Worm (Caenorhabditis elegans) whole organism, dauer: ENCODE results near the gene col-90.
"Not testable (repeated sequence)": the region's sequence is repeated elsewhere in the genome, so short reads cannot be mapped to it uniquely, and the experiment has no call there.

Experiments
- unc-62 ChIP-seq: sonication (generic microtip); optimal IDR thresholded peaks from 2 replicates; lab custom pipeline; 2017; ENCODE audit warnings: missing biosample characterization, missing genetic modification reagents, missing genetic modification characterization

The col-90 gene

ce11 chrIII:7941417-7941816 is 7.2 kb upstream of the col-90 start, which contains the start of gene kle-2:
Gene kle-2, plus strand, starts transcription at chrIII:7941717.
- TF ChIP-seq unc-62 (GFP tag; lab: Kevin White, UChicago) = no peak

ce11 chrIII:7946968-7947491 is 1.6 kb upstream of the col-90 start, which contains the start of gene gsto-1:
Gene gsto-1, minus strand, starts transcription at chrIII:7947018.
- no peak for TF ChIP-seq unc-62 (GFP tag; lab: Kevin White, UChicago)

ce11 chrIII:7947677-7948076 is 961 bp upstream of the col-90 start:
- TF ChIP-seq unc-62 (GFP tag; lab: Kevin White, UChicago) = no peak

ce11 chrIII:7950447-7950846 is 1.8 kb downstream of the col-90 start:
- no peak for TF ChIP-seq unc-62 (GFP tag; lab: Kevin White, UChicago)

ce11 chrIII:7952077-7952765 is 3.6 kb downstream of the col-90 start, which contains the start of gene C29E4.15:
Gene C29E4.15, plus strand, starts transcription at chrIII:7952623.
- TF ChIP-seq unc-62 (GFP tag; lab: Kevin White, UChicago) = no peak

- TF ChIP-seq unc-62 (GFP tag; lab: Kevin White, UChicago) = no peak
Measured at ce11 chrIII:7953208-7953607, 4.6 kb downstream of the col-90 start, which contains the start of gene let-754. Gene let-754, minus strand, starts transcription at chrIII:7953308.

ce11 chrIII:7956965-7957364 is 8.3 kb downstream of the col-90 start, which contains the start of gene C29E4.9:
Gene C29E4.9, minus strand, starts transcription at chrIII:7957065.
- no peak for TF ChIP-seq unc-62 (GFP tag; lab: Kevin White, UChicago)

ce11 chrIII:7958085-7958484 is 9.4 kb downstream of the col-90 start, which contains the start of gene C29E4.11:
Gene C29E4.11, minus strand, starts transcription at chrIII:7958114.
- no peak for TF ChIP-seq unc-62 (GFP tag; lab: Kevin White, UChicago)

- not testable (repeated sequence) for TF ChIP-seq unc-62 (GFP tag; lab: Kevin White, UChicago)
Measured at ce11 chrIII:7958922-7959609, 10.4 kb downstream of the col-90 start, which contains the start of gene F54H12.10. Gene F54H12.10, minus strand, starts transcription at chrIII:7958972.

ce11 chrIII:7962641-7963040 is 14.0 kb downstream of the col-90 start, which contains the start of gene F54H12.4:
Gene F54H12.4, minus strand, starts transcription at chrIII:7962741.
- not testable (repeated sequence) for TF ChIP-seq unc-62 (GFP tag; lab: Kevin White, UChicago)

ce11 chrIII:7964281-7964680 is 15.6 kb downstream of the col-90 start, which contains the start of gene F54H12.2:
Gene F54H12.2, plus strand, starts transcription at chrIII:7964581.
- TF ChIP-seq unc-62 (GFP tag; lab: Kevin White, UChicago) = not testable (repeated sequence)

ce11 chrIII:7969121-7969520 is 20.5 kb downstream of the col-90 start, which contains the start of the genes F54H12.8 and F54H12.7:
Gene F54H12.8, minus strand, starts transcription at chrIII:7969221.
Gene F54H12.7, plus strand, starts transcription at chrIII:7969349.
- TF ChIP-seq unc-62 (GFP tag; lab: Kevin White, UChicago) = no peak

- no peak for TF ChIP-seq unc-62 (GFP tag; lab: Kevin White, UChicago)
Measured at ce11 chrIII:7972061-7972460, 23.4 kb downstream of the col-90 start, which contains the start of gene F54H12.5. Gene F54H12.5, minus strand, starts transcription at chrIII:7972161.

- no peak for TF ChIP-seq unc-62 (GFP tag; lab: Kevin White, UChicago)
Measured at ce11 chrIII:7972687-7973086, 24.0 kb downstream of the col-90 start.

- TF ChIP-seq unc-62 (GFP tag; lab: Kevin White, UChicago) = no peak
Measured at ce11 chrIII:7973201-7973767, 24.6 kb downstream of the col-90 start, which contains the start of the genes eef-1B.1 and aco-2. Gene eef-1B.1, minus strand, starts transcription at chrIII:7973386. Gene aco-2, plus strand, starts transcription at chrIII:7973717.
